Worm (Caenorhabditis elegans): Measurements from ENCODE around the gene pqn-32.

ce11 chrII:13139573-13139972 lies 31.8 kb downstream of the pqn-32 start:
- no peak for TF ChIP-seq him-1 (tag; optimal IDR thresholded peaks at IDR 0.05)
- no peak for TF ChIP-seq dao-5 (tag; optimal IDR thresholded peaks at IDR 0.05)
- TF ChIP-seq W03F9.2 (tag; optimal IDR thresholded peaks at IDR 0.05) = no peak
